Worm (Caenorhabditis elegans) whole organism, mixed stage, embryonic: ENCODE data around the gene str-71.

Source experiments
- M03D4.4 ChIP-seq: sonication (generic microtip); optimal IDR thresholded peaks from 2 replicates; lab custom pipeline; 2017; ENCODE audit warnings: mild to moderate bottlenecking, missing genetic modification characterization, missing compliant biosample characterization
- bed-3 ChIP-seq: fragments of 200-800 bp; sonication (Bioruptor generic); optimal IDR thresholded peaks from 3 replicates; lab custom pipeline; 2018; ENCODE audit warnings: mild to moderate bottlenecking, missing genetic modification characterization, moderate library complexity, missing compliant biosample characterization
- blmp-1 ChIP-seq: fragments of 150-350 bp; optimal IDR thresholded peaks from 2 replicates; lab custom pipeline; 2014; ENCODE audit warnings: missing biosample characterization, missing genetic modification characterization
- ceh-39 ChIP-seq: fragments of 150-350 bp; optimal IDR thresholded peaks from 2 replicates; lab custom pipeline; 2014; ENCODE audit warnings: missing biosample characterization, missing genetic modification characterization
- ceh-43 ChIP-seq: fragments of 200-800 bp; sonication (Bioruptor generic); optimal IDR thresholded peaks from 2 replicates; lab custom pipeline; 2018; ENCODE audit warnings: mild to moderate bottlenecking, missing genetic modification characterization, moderate library complexity, missing compliant biosample characterization
- ceh-83 ChIP-seq: fragments of 200-800 bp; sonication (Bioruptor generic); optimal IDR thresholded peaks from 2 replicates; lab custom pipeline; 2018; ENCODE audit warnings: mild to moderate bottlenecking, missing genetic modification characterization, missing compliant biosample characterization
- ces-1 ChIP-seq: fragments of 150-350 bp; optimal IDR thresholded peaks from 2 replicates; lab custom pipeline; 2014; ENCODE audit warnings: missing biosample characterization, missing genetic modification reagents, missing genetic modification characterization
- cnd-1 ChIP-seq: fragments of 200-800 bp; sonication (Bioruptor generic); optimal IDR thresholded peaks from 2 replicates; lab custom pipeline; 2018; ENCODE audit warnings: mild to moderate bottlenecking, missing genetic modification characterization, missing compliant biosample characterization
- drap-1 ChIP-seq: fragments of 200-800 bp; sonication (Bioruptor generic); optimal IDR thresholded peaks from 3 replicates; lab custom pipeline; 2018; ENCODE audit warnings: mild to moderate bottlenecking, missing genetic modification characterization, missing compliant biosample characterization
- elt-1 ChIP-seq: sonication (generic microtip); optimal IDR thresholded peaks from 2 replicates; lab custom pipeline; 2017; ENCODE audit warnings: missing genetic modification characterization, mild to moderate bottlenecking, missing compliant biosample characterization, antibody characterized with exemption, moderate library complexity, borderline replicate concordance; ENCODE audit not compliant: insufficient read depth
- elt-3 ChIP-seq: fragments of 150-350 bp; optimal IDR thresholded peaks from 2 replicates; lab custom pipeline; 2014; ENCODE audit warnings: missing biosample characterization, missing genetic modification characterization
- flh-1 ChIP-seq: fragments of 200-800 bp; sonication (Bioruptor generic); optimal IDR thresholded peaks from 2 replicates; lab custom pipeline; 2018; ENCODE audit warnings: mild to moderate bottlenecking, missing genetic modification characterization, moderate library complexity, missing compliant biosample characterization
- ham-2 ChIP-seq: fragments of 200-800 bp; sonication (Bioruptor generic); optimal IDR thresholded peaks from 2 replicates; lab custom pipeline; 2018; ENCODE audit warnings: mild to moderate bottlenecking, missing genetic modification characterization, missing compliant biosample characterization
- hlh-1 ChIP-seq: fragments of 150-350 bp; optimal IDR thresholded peaks from 2 replicates; lab custom pipeline; 2014; ENCODE audit warnings: missing biosample characterization, missing genetic modification reagents, missing genetic modification characterization
- lin-13 ChIP-seq: fragments of 150-350 bp; optimal IDR thresholded peaks from 2 replicates; lab custom pipeline; 2014; ENCODE audit warnings: missing biosample characterization, missing genetic modification characterization
- lin-32 ChIP-seq: fragments of 200-800 bp; sonication (Bioruptor generic); optimal IDR thresholded peaks from 2 replicates; lab custom pipeline; 2018; ENCODE audit warnings: mild to moderate bottlenecking, missing genetic modification characterization, missing compliant biosample characterization
- lsy-2 ChIP-seq: fragments of 150-350 bp; optimal IDR thresholded peaks from 2 replicates; lab custom pipeline; 2014; ENCODE audit warnings: missing biosample characterization, missing genetic modification characterization
- mab-5 ChIP-seq: fragments of 150-350 bp; optimal IDR thresholded peaks from 2 replicates; lab custom pipeline; 2014; ENCODE audit warnings: missing biosample characterization, missing genetic modification characterization
- mep-1 ChIP-seq: fragments of 150-350 bp; optimal IDR thresholded peaks from 2 replicates; lab custom pipeline; 2017; ENCODE audit warnings: missing biosample characterization, missing genetic modification reagents, missing genetic modification characterization, inconsistent platforms
- mls-2 ChIP-seq: sonication (generic microtip); optimal IDR thresholded peaks from 2 replicates; lab custom pipeline; 2016; ENCODE audit warnings: mild to moderate bottlenecking, missing genetic modification characterization, moderate library complexity, missing compliant biosample characterization
- nhr-12 ChIP-seq: fragments of 150-350 bp; optimal IDR thresholded peaks from 2 replicates; lab custom pipeline; 2014; ENCODE audit warnings: missing biosample characterization, missing genetic modification characterization
- nhr-2 ChIP-seq: fragments of 150-350 bp; optimal IDR thresholded peaks from 2 replicates; lab custom pipeline; 2014; ENCODE audit warnings: missing biosample characterization, missing genetic modification characterization
- nhr-237 ChIP-seq: fragments of 150-350 bp; optimal IDR thresholded peaks from 2 replicates; lab custom pipeline; 2014; ENCODE audit warnings: missing biosample characterization, missing genetic modification characterization
- nhr-28 ChIP-seq: fragments of 150-350 bp; optimal IDR thresholded peaks from 2 replicates; lab custom pipeline; 2014; ENCODE audit warnings: missing biosample characterization, missing genetic modification characterization
- nhr-76 ChIP-seq: sonication (generic microtip); optimal IDR thresholded peaks from 2 replicates; lab custom pipeline; 2017; ENCODE audit warnings: missing biosample characterization, missing genetic modification characterization
- pha-4 ChIP-seq: fragments of 150-350 bp; optimal IDR thresholded peaks from 2 replicates; lab custom pipeline; 2018; ENCODE audit warnings: missing biosample characterization, missing genetic modification reagents, missing genetic modification characterization
- sem-2 ChIP-seq: fragments of 200-800 bp; sonication (Bioruptor generic); optimal IDR thresholded peaks from 2 replicates; lab custom pipeline; 2018; ENCODE audit warnings: mild to moderate bottlenecking, missing genetic modification characterization, missing compliant biosample characterization
- snpc-4 ChIP-seq: fragments of 150-350 bp; optimal IDR thresholded peaks from 2 replicates; lab custom pipeline; 2014; ENCODE audit warnings: missing biosample characterization, missing genetic modification characterization
- sptf-1 ChIP-seq: sonication (generic microtip); optimal IDR thresholded peaks from 2 replicates; lab custom pipeline; 2017; ENCODE audit warnings: mild to moderate bottlenecking, missing genetic modification characterization, moderate library complexity, missing compliant biosample characterization
- tbx-8 ChIP-seq: fragments of 200-800 bp; sonication (Bioruptor generic); optimal IDR thresholded peaks from 2 replicates; lab custom pipeline; 2018; ENCODE audit warnings: mild to moderate bottlenecking, missing genetic modification characterization, moderate library complexity, missing compliant biosample characterization
- unc-120 ChIP-seq: sonication (generic microtip); optimal IDR thresholded peaks from 2 replicates; lab custom pipeline; 2017; ENCODE audit warnings: missing genetic modification characterization, missing compliant biosample characterization; ENCODE audit not compliant: poor library complexity, severe bottlenecking
- unc-39 ChIP-seq: fragments of 150-350 bp; optimal IDR thresholded peaks from 2 replicates; lab custom pipeline; 2014; ENCODE audit warnings: missing biosample characterization, missing genetic modification characterization
- unc-62 ChIP-seq: fragments of 150-350 bp; optimal IDR thresholded peaks from 2 replicates; lab custom pipeline; 2014; ENCODE audit warnings: missing biosample characterization, missing genetic modification reagents, missing genetic modification characterization
- zip-8 ChIP-seq: fragments of 150-350 bp; optimal IDR thresholded peaks from 2 replicates; lab custom pipeline; 2014; ENCODE audit warnings: missing biosample characterization, missing genetic modification characterization
- ztf-11 ChIP-seq: fragments of 150-350 bp; optimal IDR thresholded peaks from 2 replicates; lab custom pipeline; 2014; ENCODE audit warnings: missing biosample characterization, missing genetic modification characterization

Gene str-71

ce11 chrV:15459088-15459487 is at the start of gene str-71:
TSS of gene str-71 (minus strand) at chrV:15459188.
- TF ChIP-seq mab-5 (tag; lab: Kevin White, UChicago): no peak
- TF ChIP-seq hlh-1: no peak
- TF ChIP-seq nhr-12 (tag; lab: Kevin White, UChicago): no peak
- TF ChIP-seq ztf-11: no peak
- TF ChIP-seq ceh-43 (GFP tag; lab: Kevin White, UChicago): no peak
- TF ChIP-seq drap-1 (GFP tag; lab: Kevin White, UChicago): no peak
- no peak for TF ChIP-seq nhr-237 (tag; lab: Kevin White, UChicago)
- no peak for TF ChIP-seq zip-8
- no peak for TF ChIP-seq pha-4 (tag; lab: Kevin White, UChicago)
- TF ChIP-seq sem-2 (GFP tag; lab: Kevin White, UChicago): no peak
- no peak for TF ChIP-seq ceh-39 (tag; lab: Kevin White, UChicago)

- TF ChIP-seq cnd-1 (tag; lab: Kevin White, UChicago): peak; percentile 72
- no peak for TF ChIP-seq hlh-1
- peak; percentile 5 for TF ChIP-seq pha-4 (tag; lab: Kevin White, UChicago)
- TF ChIP-seq snpc-4 (tag; lab: Kevin White, UChicago): no peak
- TF ChIP-seq sem-2 (GFP tag; lab: Kevin White, UChicago): peak; percentile 3
- no peak for TF ChIP-seq lin-32 (GFP tag; lab: Kevin White, UChicago)
- no peak for TF ChIP-seq zip-8
- TF ChIP-seq blmp-1: no peak
- no peak for TF ChIP-seq nhr-76
- peak; percentile 68 for TF ChIP-seq sptf-1 (tag; lab: Kevin White, UChicago)
- no peak for TF ChIP-seq tbx-8
- TF ChIP-seq nhr-2 (tag; lab: Kevin White, UChicago): no peak
- no peak for TF ChIP-seq ztf-11
- no peak for TF ChIP-seq ces-1 (GFP tag; lab: Kevin White, UChicago)
- TF ChIP-seq ceh-83 (GFP tag; lab: Kevin White, UChicago): no peak
- peak; percentile 39 for TF ChIP-seq mls-2
- TF ChIP-seq mab-5 (tag; lab: Kevin White, UChicago): no peak
- peak; percentile 42 for TF ChIP-seq bed-3 (GFP tag; lab: Kevin White, UChicago)
- peak; percentile 3 for TF ChIP-seq flh-1
- TF ChIP-seq mep-1: no peak
- peak; percentile 11 for TF ChIP-seq ceh-43 (GFP tag; lab: Kevin White, UChicago)
- TF ChIP-seq unc-39 (tag; lab: Kevin White, UChicago): no peak
- TF ChIP-seq lsy-2: no peak
- no peak for TF ChIP-seq nhr-28
- peak; percentile 43 for TF ChIP-seq ham-2 (GFP tag; lab: Kevin White, UChicago)
- peak; percentile 54 for TF ChIP-seq M03D4.4 (tag; lab: Kevin White, UChicago)
- TF ChIP-seq elt-1 (tag; lab: Kevin White, UChicago): no peak
- no peak for TF ChIP-seq unc-120 (tag; lab: Kevin White, UChicago)
- TF ChIP-seq ceh-39 (tag; lab: Kevin White, UChicago): no peak
- no peak for TF ChIP-seq nhr-237 (tag; lab: Kevin White, UChicago)
- no peak for TF ChIP-seq unc-62 (GFP tag; lab: Kevin White, UChicago)
- no peak for TF ChIP-seq elt-3 (tag; lab: Kevin White, UChicago)
- no peak for TF ChIP-seq lin-13 (tag; lab: Kevin White, UChicago)
- peak; percentile 87 for TF ChIP-seq drap-1 (GFP tag; lab: Kevin White, UChicago)
- no peak for TF ChIP-seq nhr-12 (tag; lab: Kevin White, UChicago)
- TF ChIP-seq, all 35 proteins: peak for 11
These were observed 46.1 kb upstream of the str-71 start for ce11 chrV:15505068-15505467.

- TF ChIP-seq elt-1 (tag; lab: Kevin White, UChicago) (no peak), nhr-237 (tag; lab: Kevin White, UChicago) (no peak), snpc-4 (tag; lab: Kevin White, UChicago) (no peak), flh-1 (no peak), nhr-28 (no peak), sptf-1 (tag; lab: Kevin White, UChicago) (no peak), tbx-8 (no peak), cnd-1 (tag; lab: Kevin White, UChicago) (no peak), pha-4 (tag; lab: Kevin White, UChicago) (no peak), hlh-1 (no peak), ceh-83 (GFP tag; lab: Kevin White, UChicago) (no peak)
These were observed 44.6 kb upstream of the str-71 start for ce11 chrV:15503603-15504002.
